Fruit fly (Drosophila melanogaster) whole organism, adult: ENCODE data around the gene Mst85C.

Experiments used
- CG12768 ChIP-seq: fragments of 200-800 bp; sonication (Bioruptor generic); optimal IDR thresholded peaks from 2 replicates; lab custom pipeline; 2017; ENCODE audit warnings: missing biosample characterization, missing genetic modification characterization, mild to moderate bottlenecking, moderate library complexity, missing genetic modification reagents
- CG14711 ChIP-seq: fragments of 200-800 bp; sonication (Bioruptor generic); optimal IDR thresholded peaks from 2 replicates; lab custom pipeline; 2018; ENCODE audit warnings: missing biosample characterization, mild to moderate bottlenecking, missing genetic modification characterization, moderate library complexity
- CG33017 ChIP-seq: fragments of 200-800 bp; sonication (Bioruptor generic); optimal IDR thresholded peaks from 2 replicates; lab custom pipeline; 2018; ENCODE audit warnings: missing biosample characterization, mild to moderate bottlenecking, missing genetic modification characterization, moderate library complexity
- CG7101 ChIP-seq: fragments of 200-800 bp; sonication (Bioruptor generic); optimal IDR thresholded peaks from 2 replicates; lab custom pipeline; 2018; ENCODE audit warnings: missing biosample characterization, mild to moderate bottlenecking, missing genetic modification characterization, moderate library complexity
- Clk ChIP-seq: fragments of 200-800 bp; sonication (Bioruptor generic); optimal IDR thresholded peaks from 2 replicates; lab custom pipeline; 2017; ENCODE audit warnings: missing biosample characterization, missing genetic modification characterization
- Crg-1 ChIP-seq: fragments of 200-800 bp; sonication (Bioruptor generic); optimal IDR thresholded peaks from 2 replicates; lab custom pipeline; 2016; ENCODE audit warnings: missing biosample characterization, missing genetic modification characterization
- bab1 ChIP-seq: fragments of 200-800 bp; sonication (Bioruptor generic); optimal IDR thresholded peaks from 3 replicates; lab custom pipeline; 2019; ENCODE audit warnings: missing biosample characterization, mild to moderate bottlenecking, missing genetic modification characterization, moderate library complexity
- ovo ChIP-seq: fragments of 200-800 bp; sonication (Bioruptor generic); optimal IDR thresholded peaks from 2 replicates; lab custom pipeline; 2016; ENCODE audit warnings: missing biosample characterization, missing genetic modification characterization
- pad ChIP-seq: fragments of 200-800 bp; sonication (Bioruptor generic); optimal IDR thresholded peaks from 3 replicates; lab custom pipeline; 2017; ENCODE audit warnings: missing biosample characterization, missing genetic modification characterization, mild to moderate bottlenecking, moderate library complexity, missing genetic modification reagents
- tj ChIP-seq: fragments of 200-800 bp; sonication (Bioruptor generic); optimal IDR thresholded peaks from 3 replicates; lab custom pipeline; 2017; ENCODE audit warnings: missing biosample characterization, mild to moderate bottlenecking, missing genetic modification characterization, moderate library complexity

- TF ChIP-seq bab1, result peak; percentile 65
- TF ChIP-seq tj (GFP tag; lab: Kevin White, UChicago), result peak; percentile 69
- no peak for TF ChIP-seq CG14711 (tag; lab: Kevin White, UChicago)
- TF ChIP-seq Clk (GFP tag; lab: Kevin White, UChicago), result no peak
- TF ChIP-seq pad (GFP tag; lab: Kevin White, UChicago), result peak; percentile 16
- peak; percentile 2 for TF ChIP-seq CG7101
- TF ChIP-seq CG12768 (GFP tag; lab: Kevin White, UChicago), result no peak
- no peak for TF ChIP-seq ovo
- peak; percentile 14 for TF ChIP-seq Crg-1 (GFP tag; lab: Kevin White, UChicago)
- no peak for TF ChIP-seq CG33017 (tag; lab: Kevin White, UChicago)
Observed at dm6 chr3R:9019689-9020138, 28.7 kb upstream of the Mst85C start, which contains the start of gene tgo.
